Fruit fly (Drosophila melanogaster) whole organism, pupa: ENCODE results near the gene S6k.

Source experiments
- CG8301 ChIP-seq: fragments of 200-800 bp; sonication (Bioruptor generic); optimal IDR thresholded peaks from 2 replicates; lab custom pipeline; 2018; ENCODE audit warnings: missing biosample characterization, mild to moderate bottlenecking, missing genetic modification characterization
- D1 ChIP-seq: fragments of 200-800 bp; sonication (Bioruptor generic); optimal IDR thresholded peaks from 2 replicates; lab custom pipeline; 2018; ENCODE audit warnings: missing biosample characterization, mild to moderate bottlenecking, missing genetic modification characterization, moderate library complexity

- TF ChIP-seq CG8301 (tag; lab: Kevin White, UChicago) (no peak), D1 (tag; lab: Kevin White, UChicago) (no peak)
Observed at dm6 chr3L:5831890-5832289, 21.2 kb upstream of the S6k start.
